Fruit fly (Drosophila melanogaster) whole organism: ENCODE results near the gene Cog7.

Experiments used
- Dll ChIP-seq: fragments of >200 bp; optimal IDR thresholded peaks from 2 replicates; lab custom pipeline; 2017
- pan ChIP-seq: fragments of >200 bp; optimal IDR thresholded peaks from 2 replicates; lab custom pipeline; 2017
- psq ChIP-seq: fragments of >200 bp; optimal IDR thresholded peaks from 2 replicates; lab custom pipeline; 2017

- TF ChIP-seq pan (lab: Kevin White, UChicago) = no peak
- TF ChIP-seq Dll (lab: Kevin White, UChicago) = no peak
- no peak for TF ChIP-seq psq (lab: Kevin White, UChicago)
Observed at dm6 chr3R:29905164-29905563, 27.7 kb downstream of the Cog7 start, which contains the start of gene CG15515.
